Fruit fly (Drosophila melanogaster): ENCODE data around the gene Cp38.

- no peak for TF ChIP-seq corto (GFP tag; optimal IDR thresholded peaks at IDR 0.05)
- no peak for TF ChIP-seq bowl (GFP tag; IDR thresholded peaks at IDR 0.05)
- TF ChIP-seq Doc2 (GFP tag; IDR thresholded peaks at IDR 0.05) = no peak
- no peak for TF ChIP-seq chn (GFP tag; optimal IDR thresholded peaks at IDR 0.05)
- no peak for TF ChIP-seq ttk (GFP tag; IDR thresholded peaks at IDR 0.05)
- no peak for TF ChIP-seq CG6254 (GFP tag; optimal IDR thresholded peaks at IDR 0.05)
- TF ChIP-seq Abd-B (GFP tag; optimal IDR thresholded peaks at IDR 0.05) = no peak
- no peak for TF ChIP-seq cato (GFP tag; optimal IDR thresholded peaks at IDR 0.05; ENCODE audit: borderline replicate concordance)
- TF ChIP-seq CG13424 (tag; optimal IDR thresholded peaks at IDR 0.05) = no peak
- TF ChIP-seq Sox102F (GFP tag; optimal IDR thresholded peaks at IDR 0.05) = no peak
- TF ChIP-seq ssp (GFP tag; IDR thresholded peaks at IDR 0.05) = no peak
- no peak for TF ChIP-seq hb (GFP tag; IDR thresholded peaks at IDR 0.05; ENCODE audit: partially characterized antibody)
- TF ChIP-seq fu2 (GFP tag; optimal IDR thresholded peaks at IDR 0.05) = no peak
These were observed 22.1 kb upstream of the Cp38 start for dm6 chrX:8459452-8460040.
